Worm (Caenorhabditis elegans) whole organism, late embryonic: ENCODE results near the gene hmg-5.

Source experiments
- C08G9.2 ChIP-seq: sonication (generic microtip); optimal IDR thresholded peaks from 2 replicates; lab custom pipeline; 2016; ENCODE audit warnings: mild to moderate bottlenecking, missing genetic modification characterization, moderate library complexity, missing compliant biosample characterization
- C38D4.7 ChIP-seq: fragments of 200-800 bp; sonication (Bioruptor generic); optimal IDR thresholded peaks from 2 replicates; lab custom pipeline; 2018; ENCODE audit warnings: mild to moderate bottlenecking, missing genetic modification characterization, moderate library complexity, missing compliant biosample characterization
- K09A11.1 ChIP-seq: sonication (generic microtip); optimal IDR thresholded peaks from 2 replicates; lab custom pipeline; 2017; ENCODE audit warnings: antibody characterized with exemption, mild to moderate bottlenecking, missing genetic modification characterization, missing compliant biosample characterization; ENCODE audit not compliant: insufficient read depth
- Y22D7AL.16 ChIP-seq: sonication (generic microtip); optimal IDR thresholded peaks from 2 replicates; lab custom pipeline; 2016; ENCODE audit warnings: missing genetic modification characterization, missing compliant biosample characterization
- ahr-1 ChIP-seq: sonication (generic microtip); optimal IDR thresholded peaks from 2 replicates; lab custom pipeline; 2016; ENCODE audit warnings: missing genetic modification characterization, missing compliant biosample characterization
- ceh-14 ChIP-seq: sonication (generic microtip); optimal IDR thresholded peaks from 2 replicates; lab custom pipeline; 2016; ENCODE audit warnings: missing genotype, missing genetic modification characterization, missing compliant biosample characterization
- ceh-19 ChIP-seq: fragments of 200-800 bp; sonication (Bioruptor generic); optimal IDR thresholded peaks from 2 replicates; lab custom pipeline; 2018; ENCODE audit warnings: mild to moderate bottlenecking, missing genetic modification characterization, missing compliant biosample characterization
- ceh-31 ChIP-seq: sonication (generic microtip); optimal IDR thresholded peaks from 2 replicates; lab custom pipeline; 2016; ENCODE audit warnings: missing genetic modification characterization, missing compliant biosample characterization
- ceh-34 ChIP-seq: sonication (generic microtip); optimal IDR thresholded peaks from 2 replicates; lab custom pipeline; 2016; ENCODE audit warnings: mild to moderate bottlenecking, missing genetic modification characterization, missing compliant biosample characterization
- ceh-45 ChIP-seq: fragments of 200-800 bp; sonication (Bioruptor generic); IDR thresholded peaks from 2 replicates; pipeline ENCODE4 v1.3.6; 2022; ENCODE audit warnings: missing genetic modification reagents, missing genetic modification characterization, missing compliant biosample characterization
- ceh-48 ChIP-seq: sonication (generic microtip); optimal IDR thresholded peaks from 2 replicates; lab custom pipeline; 2016; ENCODE audit warnings: missing genetic modification characterization, inconsistent platforms, missing compliant biosample characterization
- ceh-6 ChIP-seq: fragments of 200-800 bp; sonication (Bioruptor generic); optimal IDR thresholded peaks from 2 replicates; lab custom pipeline; 2018; ENCODE audit warnings: mild to moderate bottlenecking, missing genetic modification characterization, missing compliant biosample characterization
- che-1 ChIP-seq: sonication (generic microtip); optimal IDR thresholded peaks from 2 replicates; lab custom pipeline; 2016; ENCODE audit warnings: mild to moderate bottlenecking, missing genetic modification characterization, missing compliant biosample characterization
- elt-2 ChIP-seq: sonication (generic microtip); optimal IDR thresholded peaks from 2 replicates; lab custom pipeline; 2016; ENCODE audit warnings: missing genetic modification reagents, missing genetic modification characterization, missing compliant biosample characterization
- eyg-1 ChIP-seq: sonication (generic microtip); optimal IDR thresholded peaks from 2 replicates; lab custom pipeline; 2016; ENCODE audit warnings: missing genotype, missing genetic modification characterization, missing compliant biosample characterization
- fax-1 ChIP-seq: sonication (generic microtip); optimal IDR thresholded peaks from 2 replicates; lab custom pipeline; 2016; ENCODE audit warnings: missing genotype, missing genetic modification characterization, missing compliant biosample characterization
- fkh-10 ChIP-seq: fragments of 150-350 bp; optimal IDR thresholded peaks from 2 replicates; lab custom pipeline; 2014; ENCODE audit warnings: missing biosample characterization, missing genetic modification reagents, missing genetic modification characterization
- fkh-6 ChIP-seq: sonication (generic microtip); optimal IDR thresholded peaks from 2 replicates; lab custom pipeline; 2016; ENCODE audit warnings: missing genetic modification characterization, missing compliant biosample characterization
- hlh-30 ChIP-seq: sonication (generic microtip); optimal IDR thresholded peaks from 2 replicates; lab custom pipeline; 2017; ENCODE audit warnings: antibody characterized with exemption, missing genetic modification characterization, missing compliant biosample characterization; ENCODE audit not compliant: insufficient read depth
- nfya-1 ChIP-seq: sonication (generic microtip); optimal IDR thresholded peaks from 2 replicates; lab custom pipeline; 2017; ENCODE audit warnings: missing genetic modification characterization, mild to moderate bottlenecking, missing compliant biosample characterization, antibody characterized with exemption, moderate library complexity
- nhr-11 ChIP-seq: fragments of 150-350 bp; optimal IDR thresholded peaks from 2 replicates; lab custom pipeline; 2014; ENCODE audit warnings: missing biosample characterization, missing genetic modification characterization
- nhr-232 ChIP-seq: sonication (generic microtip); optimal IDR thresholded peaks from 2 replicates; lab custom pipeline; 2016; ENCODE audit warnings: missing genetic modification characterization, missing compliant biosample characterization
- odd-2 ChIP-seq: sonication (generic microtip); optimal IDR thresholded peaks from 2 replicates; lab custom pipeline; 2017; ENCODE audit warnings: antibody characterized with exemption, mild to moderate bottlenecking, missing genetic modification characterization, missing compliant biosample characterization
- pag-3 ChIP-seq: sonication (generic microtip); optimal IDR thresholded peaks from 2 replicates; lab custom pipeline; 2016; ENCODE audit warnings: missing compliant biosample characterization, missing genetic modification characterization, borderline replicate concordance
- pha-4 ChIP-seq: fragments of 150-350 bp; optimal IDR thresholded peaks from 2 replicates; lab custom pipeline; 2018; ENCODE audit warnings: missing biosample characterization, missing genetic modification reagents, missing genetic modification characterization
- sox-4 ChIP-seq: sonication (generic microtip); optimal IDR thresholded peaks from 2 replicates; lab custom pipeline; 2017; ENCODE audit warnings: mild to moderate bottlenecking, missing genetic modification characterization, inconsistent platforms, missing compliant biosample characterization
- tbx-7 ChIP-seq: sonication (generic microtip); optimal IDR thresholded peaks from 2 replicates; lab custom pipeline; 2016; ENCODE audit warnings: missing genotype, missing genetic modification characterization, missing compliant biosample characterization
- ttx-3 ChIP-seq: sonication (generic microtip); optimal IDR thresholded peaks from 2 replicates; lab custom pipeline; 2016; ENCODE audit warnings: missing genetic modification reagents, missing genetic modification characterization, missing compliant biosample characterization
- unc-3 ChIP-seq, 2 experiments: fragments of 200-800 bp in 1 of 2; sonication (Bioruptor generic) in 1 of 2; sonication (generic microtip) in 1 of 2; conservative IDR thresholded peaks in 1 of 2; optimal IDR thresholded peaks in 1 of 2; 2 replicates each; pipeline versions ENCODE4 v1.3.6 to Lab custom; 2016 to 2022; ENCODE audit warnings: missing compliant biosample characterization in 2 of 2, missing genetic modification characterization in 2 of 2, missing genetic modification reagents in 1 of 2
- unc-42 ChIP-seq: sonication (generic microtip); optimal IDR thresholded peaks from 2 replicates; lab custom pipeline; 2016; ENCODE audit warnings: missing genotype, missing genetic modification characterization, missing compliant biosample characterization

Gene hmg-5

DNA sequence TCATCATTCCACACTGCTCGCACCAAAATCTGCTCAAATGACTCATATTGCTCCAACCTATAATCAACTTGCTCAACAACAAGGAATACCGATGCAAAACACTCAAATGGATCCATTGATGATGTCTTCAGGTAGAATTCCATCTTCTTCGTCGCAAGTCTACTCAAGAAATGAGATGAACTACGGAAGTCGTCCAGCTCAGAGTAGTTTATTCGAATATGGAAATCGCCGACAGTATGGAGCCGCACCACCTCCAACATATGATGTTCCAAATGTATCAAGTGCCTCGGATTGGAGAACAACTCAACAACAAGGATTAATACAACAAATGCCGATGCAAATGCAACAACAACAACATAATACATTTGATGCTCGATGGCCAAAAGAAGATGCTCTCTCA is 22.9 kb downstream of the hmg-5 start:
- no peak for TF ChIP-seq ahr-1 (tag; lab: Kevin White, UChicago)
- TF ChIP-seq nfya-1 (tag; lab: Kevin White, UChicago), result no peak
- TF ChIP-seq C38D4.7 (GFP tag; lab: Kevin White, UChicago), result no peak
- no peak for TF ChIP-seq tbx-7 (tag; lab: Kevin White, UChicago)
- TF ChIP-seq ceh-6 (GFP tag; lab: Kevin White, UChicago), result no peak
- no peak for TF ChIP-seq odd-2 (tag; lab: Kevin White, UChicago)
- TF ChIP-seq, all 69 proteins: peak for 0

DNA sequence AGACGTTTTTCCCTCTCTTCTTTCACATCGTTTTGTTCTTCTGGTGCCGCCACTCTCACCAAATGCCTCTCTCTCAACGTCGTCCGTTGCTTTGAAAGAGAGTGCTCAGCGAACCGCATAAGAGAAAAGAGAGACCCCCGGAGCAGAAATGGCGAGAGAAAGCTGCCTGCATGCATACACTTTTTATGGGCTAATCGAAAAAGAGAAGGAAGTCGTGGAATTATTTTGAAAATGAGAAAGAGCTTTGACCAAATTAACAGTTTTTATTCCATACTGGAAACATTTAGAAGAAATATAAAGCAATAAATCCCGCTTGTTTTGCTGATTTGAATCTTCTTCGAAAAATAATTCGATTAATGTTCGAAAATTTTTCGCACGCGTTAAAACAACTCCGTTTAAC is 25.6 kb downstream of the hmg-5 start:
- TF ChIP-seq pha-4 (tag; lab: Kevin White, UChicago) (no peak), fkh-6 (tag; lab: Kevin White, UChicago) (no peak), ceh-14 (peak; percentile 5), eyg-1 (no peak), ceh-19 (GFP tag; lab: Kevin White, UChicago) (no peak), sox-4 (tag; lab: Kevin White, UChicago) (no peak), unc-42 (tag; lab: Kevin White, UChicago) (peak; percentile 32), ceh-31 (tag; lab: Kevin White, UChicago) (peak; percentile 46)

DNA sequence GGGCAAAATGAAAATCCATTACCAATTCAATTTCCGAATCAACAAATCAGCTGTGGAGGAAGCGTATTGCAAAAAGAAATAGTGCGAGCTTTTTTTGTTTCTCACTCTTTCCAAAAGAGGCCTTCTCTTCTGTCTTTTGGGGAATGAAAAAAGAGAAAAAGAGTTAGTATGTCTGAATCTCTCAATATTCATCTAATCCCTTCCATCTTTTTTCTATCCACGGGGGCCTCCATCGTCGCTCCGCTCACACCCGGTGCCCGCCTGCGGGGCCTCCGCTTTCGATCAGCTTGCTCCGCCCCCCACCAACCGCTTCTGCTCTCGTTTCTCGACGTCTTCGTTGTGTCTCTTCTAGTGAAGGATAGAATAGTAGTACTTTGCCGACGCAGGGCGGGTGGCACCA is 26.8 kb downstream of the hmg-5 start:
- TF ChIP-seq nhr-232 (tag; lab: Kevin White, UChicago) (no peak), ceh-31 (tag; lab: Kevin White, UChicago) (peak; percentile 51), elt-2 (tag; lab: Kevin White, UChicago) (no peak), C08G9.2 (tag; lab: Kevin White, UChicago) (peak; percentile 8), pag-3 (tag; lab: Kevin White, UChicago) (peak; percentile 14), ceh-45 (GFP tag; lab: Robert Waterston, UW) (no peak), nhr-11 (tag; lab: Kevin White, UChicago) (no peak), unc-42 (tag; lab: Kevin White, UChicago) (peak; percentile 79), fax-1 (tag; lab: Kevin White, UChicago) (no peak), ceh-34 (peak; percentile 28), hlh-30 (no peak), nfya-1 (tag; lab: Kevin White, UChicago) (peak; percentile 11)

DNA sequence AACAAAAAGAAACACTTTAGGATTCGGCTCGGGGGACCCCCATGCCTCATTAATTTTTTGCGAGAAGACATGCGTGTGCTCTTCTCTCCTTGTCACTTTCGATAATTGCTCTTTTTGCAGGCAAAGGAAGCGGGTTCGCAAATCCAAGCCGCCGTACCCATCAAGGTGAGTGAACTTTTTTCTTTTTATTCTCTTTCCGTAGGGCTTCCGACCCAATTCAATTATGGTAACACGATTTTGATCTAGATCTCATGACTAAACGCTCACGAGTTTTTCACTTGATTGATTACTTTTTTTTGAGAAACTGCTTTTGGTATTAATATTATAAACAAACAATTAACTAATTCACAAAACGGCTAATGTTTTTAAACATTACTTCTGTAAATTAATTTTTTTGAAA is 33.5 kb downstream of the hmg-5 start:
- TF ChIP-seq fkh-10 (GFP tag; lab: Kevin White, UChicago), result no peak
- TF ChIP-seq ceh-45 (GFP tag; lab: Robert Waterston, UW), result 0 out of 2 replicates have a peak, but pooled peaks have one; percentile 32
- TF ChIP-seq unc-42 (tag; lab: Kevin White, UChicago), result peak; percentile 86

DNA sequence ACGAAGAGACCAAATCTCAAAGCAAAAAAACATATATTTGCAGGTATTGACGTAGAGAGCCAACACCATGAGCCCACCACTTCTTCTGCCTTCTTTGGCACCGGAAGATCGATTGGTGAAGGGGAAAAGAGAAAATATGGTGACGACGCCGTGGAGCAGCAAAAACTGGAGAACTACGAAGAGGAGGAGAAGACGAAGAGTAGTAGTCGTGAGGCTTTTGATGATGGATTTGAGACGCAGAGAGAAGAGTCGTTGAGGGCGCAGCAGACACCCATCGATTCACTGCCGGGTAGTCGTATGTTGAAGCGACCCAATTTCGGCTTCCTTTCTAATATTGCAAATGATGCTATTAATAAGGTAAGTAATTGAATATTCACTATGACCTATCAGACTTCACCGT is 34.6 kb downstream of the hmg-5 start:
- TF ChIP-seq K09A11.1 (tag; lab: Kevin White, UChicago), result no peak
- TF ChIP-seq ceh-34, result no peak
- TF ChIP-seq ceh-48 (tag; lab: Kevin White, UChicago), result peak; percentile 54
- peak; percentile 10 for TF ChIP-seq ceh-19 (GFP tag; lab: Kevin White, UChicago)
- no peak for TF ChIP-seq unc-3 (GFP tag; conservative IDR thresholded peaks at IDR 0.05; lab: Robert Waterston, UW)
- TF ChIP-seq unc-3 (tag; optimal IDR thresholded peaks at IDR 0.05; lab: Kevin White, UChicago), result no peak
- no peak for TF ChIP-seq Y22D7AL.16 (tag; lab: Kevin White, UChicago)
- no peak for TF ChIP-seq che-1 (tag; lab: Kevin White, UChicago)
- no peak for TF ChIP-seq fax-1 (tag; lab: Kevin White, UChicago)
- no peak for TF ChIP-seq ttx-3 (tag; lab: Kevin White, UChicago)
- TF ChIP-seq C38D4.7 (GFP tag; lab: Kevin White, UChicago), result no peak
- peak; percentile 53 for TF ChIP-seq ceh-31 (tag; lab: Kevin White, UChicago)
- TF ChIP-seq pag-3 (tag; lab: Kevin White, UChicago), result no peak
